Fruit fly (Drosophila melanogaster) whole organism, embryonic: ENCODE data around the gene rt.

Source experiments
- Bdp1 ChIP-seq: fragments of 200-800 bp; sonication (Bioruptor generic); optimal IDR thresholded peaks from 3 replicates; lab custom pipeline; 2016; ENCODE audit warnings: missing biosample characterization, missing genetic modification characterization
- CG10209 ChIP-seq: fragments of 200-800 bp; sonication (Bioruptor generic); optimal IDR thresholded peaks from 3 replicates; lab custom pipeline; 2017; ENCODE audit warnings: missing biosample characterization, mild to moderate bottlenecking, missing genetic modification characterization, missing genetic modification reagents
- CG11247 ChIP-seq: fragments of 200-800 bp; sonication (Bioruptor generic); IDR thresholded peaks from 2 replicates; pipeline ENCODE4 v1.3.6; 2022; ENCODE audit warnings: missing biosample characterization, missing genetic modification characterization
- CG11695 ChIP-seq: fragments of 200-800 bp; sonication (Bioruptor generic); IDR thresholded peaks from 3 replicates; pipeline ENCODE4 v1.3.6; 2022; ENCODE audit warnings: missing biosample characterization, missing genetic modification characterization
- CG12155 ChIP-seq: fragments of 200-800 bp; sonication (Bioruptor generic); optimal IDR thresholded peaks from 3 replicates; lab custom pipeline; 2016; ENCODE audit warnings: missing biosample characterization, missing genetic modification characterization
- CG12236 ChIP-seq: fragments of 200-800 bp; sonication (Bioruptor generic); optimal IDR thresholded peaks from 2 replicates; lab custom pipeline; 2016; ENCODE audit warnings: missing biosample characterization, missing genetic modification characterization
- CG14667 ChIP-seq: fragments of 200-800 bp; sonication (Bioruptor generic); IDR thresholded peaks from 2 replicates; pipeline ENCODE4 v1.3.6; 2022; ENCODE audit warnings: missing biosample characterization, missing genetic modification characterization
- CG15514 ChIP-seq: fragments of 200-800 bp; sonication (Bioruptor generic); optimal IDR thresholded peaks from 3 replicates; lab custom pipeline; 2017; ENCODE audit warnings: missing biosample characterization, missing genetic modification characterization, mild to moderate bottlenecking, moderate library complexity, missing genetic modification reagents
- CG16863 ChIP-seq: fragments of 200-800 bp; sonication (Bioruptor generic); optimal IDR thresholded peaks from 3 replicates; lab custom pipeline; 2016; ENCODE audit warnings: missing biosample characterization, missing genetic modification characterization
- CG2889 ChIP-seq: fragments of 200-800 bp; sonication (Bioruptor generic); IDR thresholded peaks from 3 replicates; pipeline ENCODE4 v1.3.6; 2022; ENCODE audit warnings: missing biosample characterization, missing genetic modification characterization
- CG31224 ChIP-seq: fragments of 200-800 bp; sonication (Bioruptor generic); IDR thresholded peaks from 2 replicates; pipeline ENCODE4 v1.3.6; 2022; ENCODE audit warnings: missing biosample characterization, missing genetic modification characterization
- CG32532 ChIP-seq: fragments of 200-800 bp; sonication (Bioruptor generic); IDR thresholded peaks from 2 replicates; pipeline ENCODE4 v1.3.6; 2022; ENCODE audit warnings: missing biosample characterization, missing genetic modification characterization
- CG4730 ChIP-seq: fragments of 200-800 bp; sonication (Bioruptor generic); IDR thresholded peaks from 2 replicates; pipeline ENCODE4 v1.3.6; 2022; ENCODE audit warnings: missing biosample characterization, missing genetic modification characterization
- CG4820 ChIP-seq: fragments of 200-800 bp; sonication (Bioruptor generic); optimal IDR thresholded peaks from 3 replicates; lab custom pipeline; 2016; ENCODE audit warnings: missing biosample characterization, missing genetic modification characterization
- CG7357 ChIP-seq: fragments of 200-800 bp; sonication (Bioruptor generic); IDR thresholded peaks from 3 replicates; pipeline ENCODE4 v1.3.6; 2022; ENCODE audit warnings: missing biosample characterization, missing genetic modification characterization
- CG8944 ChIP-seq: fragments of 200-800 bp; sonication (Bioruptor generic); optimal IDR thresholded peaks from 3 replicates; lab custom pipeline; 2016; ENCODE audit warnings: missing biosample characterization, missing genetic modification characterization
- CkIIα-i1 ChIP-seq: fragments of 200-800 bp; sonication (Bioruptor generic); IDR thresholded peaks from 2 replicates; pipeline ENCODE4 v1.3.6; 2022; ENCODE audit warnings: missing biosample characterization, missing genetic modification characterization
- Dbx ChIP-seq: fragments of 200-800 bp; sonication (Bioruptor generic); IDR thresholded peaks from 3 replicates; pipeline ENCODE4 v1.3.6; 2022; ENCODE audit warnings: missing biosample characterization, missing genetic modification characterization
- Dll ChIP-seq: fragments of 200-800 bp; sonication (Bioruptor generic); IDR thresholded peaks from 4 replicates; pipeline ENCODE4 v1.3.6; 2022; ENCODE audit warnings: missing biosample characterization, missing genetic modification characterization; ENCODE audit not compliant: partially characterized antibody
- GATAe ChIP-seq: fragments of 200-800 bp; sonication (Bioruptor generic); conservative IDR thresholded peaks from 2 replicates; pipeline ENCODE4 v1.3.6; 2022; ENCODE audit warnings: missing biosample characterization, missing genetic modification characterization
- HLH54F ChIP-seq: fragments of 200-800 bp; sonication (Bioruptor generic); optimal IDR thresholded peaks from 3 replicates; lab custom pipeline; 2016; ENCODE audit warnings: missing biosample characterization, missing genetic modification characterization
- Hr39 ChIP-seq: fragments of >200 bp; optimal IDR thresholded peaks from 2 replicates; lab custom pipeline; 2017
- Hsf ChIP-seq: fragments of 200-800 bp; sonication (Bioruptor generic); optimal IDR thresholded peaks from 3 replicates; lab custom pipeline; 2016; ENCODE audit warnings: missing biosample characterization, missing genetic modification characterization
- Kr ChIP-seq: fragments of 200-800 bp; sonication (Bioruptor generic); optimal IDR thresholded peaks from 2 replicates; lab custom pipeline; 2017; ENCODE audit warnings: missing biosample characterization, mild to moderate bottlenecking, missing genetic modification characterization
- Lim3 ChIP-seq: fragments of 200-800 bp; sonication (Bioruptor generic); IDR thresholded peaks from 2 replicates; pipeline ENCODE4 v1.3.6; 2022; ENCODE audit warnings: missing biosample characterization, missing genetic modification characterization
- Lpt ChIP-seq: fragments of >200 bp; optimal IDR thresholded peaks from 2 replicates; lab custom pipeline; 2018; ENCODE audit warnings: missing biosample characterization, missing genetic modification characterization
- Med ChIP-seq: fragments of 200-800 bp; sonication (Bioruptor generic); peaks from one replicate; lab custom pipeline; 2016; ENCODE audit warnings: missing biosample characterization, missing genetic modification characterization, mild to moderate bottlenecking, inconsistent platforms, moderate library complexity
- Mrtf ChIP-seq: fragments of 200-800 bp; sonication (Bioruptor generic); IDR thresholded peaks from 3 replicates; pipeline ENCODE4 v1.3.6; 2022; ENCODE audit warnings: missing biosample characterization, missing genetic modification characterization
- Ptx1 ChIP-seq: fragments of 200-800 bp; sonication (Bioruptor generic); IDR thresholded peaks from 2 replicates; pipeline ENCODE4 v1.3.6; 2022; ENCODE audit warnings: missing biosample characterization, missing genetic modification characterization
- Scr ChIP-seq: fragments of 200-800 bp; sonication (Bioruptor generic); IDR thresholded peaks from 2 replicates; pipeline ENCODE4 v1.3.6; 2022; ENCODE audit warnings: missing biosample characterization, missing genetic modification characterization; ENCODE audit not compliant: partially characterized antibody
- Spps ChIP-seq: fragments of 200-800 bp; sonication (Bioruptor generic); optimal IDR thresholded peaks from 2 replicates; lab custom pipeline; 2018; ENCODE audit warnings: missing biosample characterization, mild to moderate bottlenecking, missing genetic modification characterization
- Sry-δ ChIP-seq: fragments of 200-800 bp; sonication (Bioruptor generic); optimal IDR thresholded peaks from 2 replicates; lab custom pipeline; 2016; ENCODE audit warnings: missing biosample characterization, missing genetic modification characterization
- TFAM ChIP-seq: fragments of 200-800 bp; sonication (Bioruptor generic); optimal IDR thresholded peaks from 2 replicates; lab custom pipeline; 2017; ENCODE audit warnings: missing biosample characterization, missing genetic modification characterization, inconsistent platforms
- YL-1 ChIP-seq: fragments of 200-800 bp; sonication (Bioruptor generic); optimal IDR thresholded peaks from 3 replicates; lab custom pipeline; 2017; ENCODE audit warnings: missing biosample characterization, mild to moderate bottlenecking, missing genetic modification characterization
- aop ChIP-seq: fragments of 200-800 bp; sonication (Bioruptor generic); IDR thresholded peaks from 2 replicates; pipeline ENCODE4 v1.3.6; 2022; ENCODE audit warnings: missing biosample characterization, missing genetic modification characterization
- bcd ChIP-seq: fragments of 200-800 bp; sonication (Bioruptor generic); optimal IDR thresholded peaks from 2 replicates; lab custom pipeline; 2017; ENCODE audit warnings: missing biosample characterization, mild to moderate bottlenecking, missing genetic modification characterization
- danr ChIP-seq: fragments of 200-800 bp; sonication (Bioruptor generic); IDR thresholded peaks from 2 replicates; pipeline ENCODE4 v1.3.6; 2022; ENCODE audit warnings: missing biosample characterization, missing genetic modification characterization
- disco-r ChIP-seq: fragments of 200-800 bp; sonication (Bioruptor generic); optimal IDR thresholded peaks from 2 replicates; lab custom pipeline; 2016; ENCODE audit warnings: missing biosample characterization, missing genetic modification characterization
- dmrt11E ChIP-seq: fragments of 200-800 bp; sonication (Bioruptor generic); optimal IDR thresholded peaks from 3 replicates; lab custom pipeline; 2018; ENCODE audit warnings: missing biosample characterization, mild to moderate bottlenecking, missing genetic modification characterization, moderate library complexity
- dysf ChIP-seq: fragments of 200-800 bp; sonication (Bioruptor generic); IDR thresholded peaks from 3 replicates; pipeline ENCODE4 v1.3.6; 2022; ENCODE audit warnings: missing biosample characterization, missing genetic modification characterization
- ftz-f1 ChIP-seq: fragments of 200-800 bp; sonication (Bioruptor generic); optimal IDR thresholded peaks from 2 replicates; lab custom pipeline; 2016; ENCODE audit warnings: missing biosample characterization, missing genetic modification characterization
- gcm2 ChIP-seq: fragments of 200-800 bp; sonication (Bioruptor generic); optimal IDR thresholded peaks from 2 replicates; lab custom pipeline; 2016; ENCODE audit warnings: missing biosample characterization, missing genetic modification characterization
- ind ChIP-seq: fragments of 200-800 bp; sonication (Bioruptor generic); optimal IDR thresholded peaks from 3 replicates; lab custom pipeline; 2016; ENCODE audit warnings: missing biosample characterization, missing genetic modification characterization
- nerfin-2 ChIP-seq: fragments of 200-800 bp; sonication (Bioruptor generic); IDR thresholded peaks from 2 replicates; pipeline ENCODE4 v1.3.6; 2022; ENCODE audit warnings: missing biosample characterization, missing genetic modification characterization; ENCODE audit not compliant: partially characterized antibody
- pho ChIP-seq: fragments of 200-800 bp; sonication (Bioruptor generic); optimal IDR thresholded peaks from 2 replicates; lab custom pipeline; 2016; ENCODE audit warnings: missing biosample characterization, missing genetic modification characterization
- stwl ChIP-seq: fragments of 200-800 bp; sonication (Bioruptor generic); optimal IDR thresholded peaks from 3 replicates; lab custom pipeline; 2018; ENCODE audit warnings: missing biosample characterization, mild to moderate bottlenecking, missing genetic modification characterization, moderate library complexity
- tll ChIP-seq, 2 experiments: fragments of 200-800 bp in 1 of 2; fragments of >200 bp in 1 of 2; sonication (Bioruptor generic) in 1 of 2; optimal IDR thresholded peaks; 2 replicates each; lab custom pipeline; 2017 to 2019; ENCODE audit warnings: missing biosample characterization in 2 of 2, missing genetic modification characterization in 2 of 2, mild to moderate bottlenecking in 1 of 2, moderate library complexity in 1 of 2
- ttk ChIP-seq: fragments of 200-800 bp; sonication (Bioruptor generic); IDR thresholded peaks from 2 replicates; pipeline ENCODE4 v2.1.2; 2022; ENCODE audit warnings: missing biosample characterization, missing genetic modification characterization
- tup ChIP-seq: fragments of 200-800 bp; sonication (Bioruptor generic); optimal IDR thresholded peaks from 2 replicates; lab custom pipeline; 2016; ENCODE audit warnings: missing biosample characterization, mild to moderate bottlenecking, missing genetic modification characterization, moderate library complexity
- unpg ChIP-seq: fragments of 200-800 bp; sonication (Bioruptor generic); optimal IDR thresholded peaks from 3 replicates; lab custom pipeline; 2018; ENCODE audit warnings: missing biosample characterization, mild to moderate bottlenecking, missing genetic modification characterization, moderate library complexity
- usp ChIP-seq: fragments of >200 bp; optimal IDR thresholded peaks from 2 replicates; lab custom pipeline; 2017; ENCODE audit warnings: missing biosample characterization, missing genetic modification characterization
- vnd ChIP-seq: fragments of 200-800 bp; sonication (Bioruptor generic); IDR thresholded peaks from 3 replicates; pipeline ENCODE4 v1.3.6; 2022; ENCODE audit warnings: missing biosample characterization, missing genetic modification characterization; ENCODE audit not compliant: partially characterized antibody
- zen ChIP-seq: fragments of 200-800 bp; sonication (Bioruptor generic); optimal IDR thresholded peaks from 3 replicates; lab custom pipeline; 2018; ENCODE audit warnings: missing biosample characterization, mild to moderate bottlenecking, missing genetic modification characterization, moderate library complexity

Gene rt

DNA sequence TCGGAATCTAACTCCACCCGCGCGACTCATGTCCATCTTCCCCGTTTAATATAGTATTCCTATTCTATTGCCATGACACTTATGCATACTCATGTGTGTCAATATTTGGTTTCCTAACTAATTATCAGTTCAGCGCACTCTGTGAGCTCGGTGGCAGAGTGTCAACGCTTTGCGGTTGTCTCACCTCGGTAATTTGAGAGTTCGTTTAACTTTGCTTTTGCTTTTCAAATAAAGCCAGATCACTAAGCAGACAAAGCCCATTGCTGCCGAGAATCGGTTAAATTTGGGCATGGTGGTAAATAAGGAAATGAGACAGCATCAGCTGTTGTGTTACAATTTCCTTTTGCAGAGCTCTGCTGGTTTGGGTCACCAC is 47.3 kb downstream of the rt start (continued):
- no peak for TF ChIP-seq CkIIα-i1 (GFP tag; lab: Robert Waterston, UW)
- TF ChIP-seq vnd (GFP tag; lab: Robert Waterston, UW) = no peak
- TF ChIP-seq CG14667 (GFP tag; lab: Robert Waterston, UW) = no peak
- no peak for TF ChIP-seq Dbx
- TF ChIP-seq unpg = peak; percentile 38
- TF ChIP-seq bcd (GFP tag; lab: Kevin White, UChicago) = no peak
- TF ChIP-seq GATAe (GFP tag; lab: Robert Waterston, UW) = no peak
- TF ChIP-seq gcm2 (GFP tag; lab: Kevin White, UChicago) = no peak
- TF ChIP-seq disco-r (GFP tag; lab: Kevin White, UChicago) = no peak
- no peak for TF ChIP-seq CG12155 (GFP tag; lab: Kevin White, UChicago)
- TF ChIP-seq usp (GFP tag; lab: Kevin White, UChicago) = no peak
- no peak for TF ChIP-seq YL-1 (GFP tag; lab: Kevin White, UChicago)
- no peak for TF ChIP-seq CG11695
- TF ChIP-seq Scr = no peak
- TF ChIP-seq CG16863 (GFP tag; lab: Kevin White, UChicago) = no peak
- TF ChIP-seq Lpt (GFP tag; lab: Kevin White, UChicago) = no peak
- TF ChIP-seq zen (tag; lab: Kevin White, UChicago) = no peak
- no peak for TF ChIP-seq ftz-f1
- no peak for TF ChIP-seq Sry-δ
- TF ChIP-seq HLH54F (GFP tag; lab: Kevin White, UChicago) = no peak
- TF ChIP-seq Med = peak; percentile 86
- peak; percentile 54 for TF ChIP-seq CG15514 (GFP tag; lab: Kevin White, UChicago)
- no peak for TF ChIP-seq danr (GFP tag; lab: Robert Waterston, UW)
- TF ChIP-seq dmrt11E (tag; lab: Kevin White, UChicago) = peak; percentile 40
- TF ChIP-seq tll (GFP tag; optimal IDR thresholded peaks at IDR 0.05; lab: Kevin White, UChicago) = no peak
- TF ChIP-seq CG2889 = no peak
- TF ChIP-seq CG11247 (GFP tag; lab: Robert Waterston, UW) = no peak
- peak; percentile 19 for TF ChIP-seq CG8944
- TF ChIP-seq ind (GFP tag; lab: Kevin White, UChicago) = no peak
- no peak for TF ChIP-seq CG31224 (GFP tag; lab: Robert Waterston, UW)
- TF ChIP-seq Lim3 = no peak
- TF ChIP-seq Hsf (GFP tag; lab: Kevin White, UChicago) = no peak
- TF ChIP-seq Hr39 (lab: Kevin White, UChicago) = no peak
- TF ChIP-seq CG32532 (GFP tag; lab: Robert Waterston, UW) = no peak
- no peak for TF ChIP-seq Ptx1 (GFP tag; lab: Robert Waterston, UW)
- TF ChIP-seq nerfin-2 (GFP tag; lab: Robert Waterston, UW) = no peak
- no peak for TF ChIP-seq Bdp1 (GFP tag; lab: Kevin White, UChicago)
- 0 out of 2 replicates have a peak, but pooled peaks have one; percentile 13 for TF ChIP-seq CG4730 (GFP tag; lab: Robert Waterston, UW)
- no peak for TF ChIP-seq dysf (GFP tag; lab: Robert Waterston, UW)
- TF ChIP-seq Dll (GFP tag; lab: Robert Waterston, UW) = no peak
- no peak for TF ChIP-seq TFAM (GFP tag; lab: Kevin White, UChicago)
- TF ChIP-seq CG4820 = no peak
- TF ChIP-seq Spps (tag; lab: Kevin White, UChicago) = no peak
- no peak for TF ChIP-seq CG12236 (GFP tag; lab: Kevin White, UChicago)
- TF ChIP-seq CG7357 (GFP tag; lab: Robert Waterston, UW) = no peak
- no peak for TF ChIP-seq Mrtf
- TF ChIP-seq stwl (tag; lab: Kevin White, UChicago) = no peak
- TF ChIP-seq ttk (GFP tag; lab: Robert Waterston, UW) = no peak
- TF ChIP-seq tup (GFP tag; lab: Kevin White, UChicago) = no peak
- TF ChIP-seq aop (GFP tag; lab: Robert Waterston, UW) = no peak
- no peak for TF ChIP-seq Kr
- no peak for TF ChIP-seq pho (GFP tag; lab: Kevin White, UChicago)
- TF ChIP-seq CG10209 (GFP tag; lab: Kevin White, UChicago) = peak; percentile 27
